Fruit fly (Drosophila melanogaster) whole organism, pupa: ENCODE results near the gene CG14634.

Experiments
- CG10348 ChIP-seq: fragments of 200-800 bp; sonication (Bioruptor generic); IDR thresholded peaks from 2 replicates; pipeline ENCODE4 v1.3.6; 2022; ENCODE audit warnings: missing biosample characterization, missing genetic modification characterization
- CG12605 ChIP-seq: fragments of 200-800 bp; sonication (Bioruptor generic); IDR thresholded peaks from 2 replicates; pipeline ENCODE4 v1.3.6; 2022; ENCODE audit warnings: missing biosample characterization, missing genetic modification characterization
- CG13204 ChIP-seq: fragments of 200-800 bp; sonication (Bioruptor generic); optimal IDR thresholded peaks from 2 replicates; lab custom pipeline; 2018; ENCODE audit warnings: missing biosample characterization, mild to moderate bottlenecking, missing genetic modification characterization, moderate library complexity
- CG14655 ChIP-seq: fragments of 200-800 bp; sonication (Bioruptor generic); optimal IDR thresholded peaks from 3 replicates; lab custom pipeline; 2017; ENCODE audit warnings: mild to moderate bottlenecking, missing biosample characterization, missing genetic modification reagents, missing genetic modification characterization
- CG15710 ChIP-seq: fragments of 200-800 bp; sonication (Bioruptor generic); optimal IDR thresholded peaks from 2 replicates; lab custom pipeline; 2018; ENCODE audit warnings: missing biosample characterization, mild to moderate bottlenecking, missing genetic modification characterization, moderate library complexity
- CG17806 ChIP-seq: fragments of 200-800 bp; sonication (Bioruptor generic); optimal IDR thresholded peaks from 2 replicates; lab custom pipeline; 2018; ENCODE audit warnings: missing biosample characterization, mild to moderate bottlenecking, missing genetic modification characterization, moderate library complexity
- CG32121 ChIP-seq: fragments of 200-800 bp; sonication (Bioruptor generic); IDR thresholded peaks from 2 replicates; pipeline ENCODE4 v1.3.6; 2022; ENCODE audit warnings: missing biosample characterization, missing genetic modification characterization
- CG34367 ChIP-seq: fragments of 200-800 bp; sonication (Bioruptor generic); optimal IDR thresholded peaks from 2 replicates; lab custom pipeline; 2018; ENCODE audit warnings: missing biosample characterization, mild to moderate bottlenecking, missing genetic modification characterization
- CG4496 ChIP-seq: fragments of 200-800 bp; sonication (Bioruptor generic); IDR thresholded peaks from 3 replicates; pipeline ENCODE4 v1.3.6; 2022; ENCODE audit warnings: missing biosample characterization, missing genetic modification characterization
- CG8159 ChIP-seq: fragments of 200-800 bp; sonication (Bioruptor generic); optimal IDR thresholded peaks from 3 replicates; lab custom pipeline; 2018; ENCODE audit warnings: missing biosample characterization, mild to moderate bottlenecking, missing genetic modification characterization, moderate library complexity
- CG8301 ChIP-seq: fragments of 200-800 bp; sonication (Bioruptor generic); optimal IDR thresholded peaks from 2 replicates; lab custom pipeline; 2018; ENCODE audit warnings: missing biosample characterization, mild to moderate bottlenecking, missing genetic modification characterization
- CG9948 ChIP-seq: fragments of 200-800 bp; sonication (Bioruptor generic); optimal IDR thresholded peaks from 2 replicates; lab custom pipeline; 2018; ENCODE audit warnings: missing biosample characterization, mild to moderate bottlenecking, missing genetic modification characterization, moderate library complexity
- D1 ChIP-seq: fragments of 200-800 bp; sonication (Bioruptor generic); optimal IDR thresholded peaks from 2 replicates; lab custom pipeline; 2018; ENCODE audit warnings: missing biosample characterization, mild to moderate bottlenecking, missing genetic modification characterization, moderate library complexity
- EcR ChIP-seq: fragments of 200-800 bp; sonication (Bioruptor generic); optimal IDR thresholded peaks from 3 replicates; lab custom pipeline; 2019; ENCODE audit warnings: missing biosample characterization, missing genetic modification characterization, mild to moderate bottlenecking, moderate library complexity, missing genetic modification reagents
- Ets98B ChIP-seq: fragments of 200-800 bp; sonication (Bioruptor generic); IDR thresholded peaks from 2 replicates; pipeline ENCODE4 v1.3.6; 2022; ENCODE audit warnings: missing biosample characterization, missing genetic modification characterization
- Pif1A ChIP-seq: fragments of 200-800 bp; sonication (Bioruptor generic); optimal IDR thresholded peaks from 3 replicates; lab custom pipeline; 2016; ENCODE audit warnings: missing biosample characterization, missing genetic modification characterization
- Pif1B ChIP-seq: fragments of 200-800 bp; sonication (Bioruptor generic); optimal IDR thresholded peaks from 3 replicates; lab custom pipeline; 2016; ENCODE audit warnings: missing biosample characterization, missing genetic modification characterization
- Snoo ChIP-seq: fragments of 200-800 bp; sonication (Bioruptor generic); optimal IDR thresholded peaks from 3 replicates; lab custom pipeline; 2017; ENCODE audit warnings: missing biosample characterization, mild to moderate bottlenecking, missing genetic modification characterization, inconsistent platforms
- fd96Ca ChIP-seq: fragments of 200-800 bp; sonication (Bioruptor generic); IDR thresholded peaks from 3 replicates; pipeline ENCODE4 v1.3.6; 2022; ENCODE audit warnings: missing biosample characterization, missing genetic modification characterization
- gl ChIP-seq: fragments of 200-800 bp; sonication (Bioruptor generic); optimal IDR thresholded peaks from 2 replicates; lab custom pipeline; 2018; ENCODE audit warnings: missing biosample characterization, mild to moderate bottlenecking, missing genetic modification characterization
- rn ChIP-seq: fragments of 200-800 bp; sonication (Bioruptor generic); IDR thresholded peaks from 2 replicates; pipeline ENCODE4 v1.3.6; 2022; ENCODE audit warnings: missing biosample characterization, missing genetic modification characterization

CG14634 gene

dm6 chrX:862308-862707 is at the start of gene CG14634:
TSS of gene CG14634 (plus strand) at chrX:862608.
- no peak for TF ChIP-seq fd96Ca (GFP tag; lab: Robert Waterston, UW)
- no peak for TF ChIP-seq CG15710
- no peak for TF ChIP-seq Snoo (tag; lab: Kevin White, UChicago)
- no peak for TF ChIP-seq CG8301 (tag; lab: Kevin White, UChicago)
- no peak for TF ChIP-seq Pif1B
- TF ChIP-seq CG12605 (GFP tag; lab: Robert Waterston, UW) = no peak
- TF ChIP-seq CG9948 = no peak
- TF ChIP-seq CG17806 (tag; lab: Kevin White, UChicago) = no peak
- no peak for TF ChIP-seq CG34367 (tag; lab: Kevin White, UChicago)
- TF ChIP-seq gl (tag; lab: Kevin White, UChicago) = no peak
- no peak for TF ChIP-seq Ets98B (GFP tag; lab: Robert Waterston, UW)
- TF ChIP-seq CG13204 (GFP tag; lab: Kevin White, UChicago) = no peak
- no peak for TF ChIP-seq CG14655
- no peak for TF ChIP-seq EcR
- no peak for TF ChIP-seq CG4496 (GFP tag; lab: Robert Waterston, UW)
- no peak for TF ChIP-seq D1
- TF ChIP-seq rn (GFP tag; lab: Robert Waterston, UW) = no peak
- TF ChIP-seq CG32121 (GFP tag; lab: Robert Waterston, UW) = no peak
- no peak for TF ChIP-seq CG10348

DNA sequence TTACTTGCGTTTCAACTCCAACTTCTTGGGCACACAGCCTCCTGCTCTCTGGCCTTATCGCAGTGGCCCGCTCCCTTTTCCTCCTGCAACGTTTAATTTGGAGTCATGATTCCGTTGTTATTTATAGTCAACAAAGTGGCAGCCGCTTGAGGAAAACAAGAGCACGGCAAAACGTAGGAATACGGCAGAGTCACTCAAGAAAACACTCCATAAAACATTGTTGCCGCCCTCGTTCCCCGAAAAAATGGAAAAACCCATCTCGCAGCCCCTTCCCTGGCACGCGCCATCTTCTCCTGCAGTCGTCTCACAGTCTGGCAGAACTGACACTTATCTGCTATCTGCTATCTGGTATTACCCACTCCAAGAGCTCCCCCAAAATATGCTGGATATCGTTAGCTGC is 37.4 kb upstream of the CG14634 start:
- TF ChIP-seq CG10348 = no peak
- TF ChIP-seq CG8301 (tag; lab: Kevin White, UChicago) = no peak
- no peak for TF ChIP-seq CG8159 (tag; lab: Kevin White, UChicago)
- TF ChIP-seq EcR = no peak
- no peak for TF ChIP-seq Pif1B
- no peak for TF ChIP-seq CG32121 (GFP tag; lab: Robert Waterston, UW)
- no peak for TF ChIP-seq CG14655
- TF ChIP-seq rn (GFP tag; lab: Robert Waterston, UW) = no peak
- TF ChIP-seq CG4496 (GFP tag; lab: Robert Waterston, UW) = no peak
- no peak for TF ChIP-seq Snoo (tag; lab: Kevin White, UChicago)
- TF ChIP-seq CG15710 = no peak
- no peak for TF ChIP-seq CG9948
- no peak for TF ChIP-seq gl (tag; lab: Kevin White, UChicago)
- no peak for TF ChIP-seq Ets98B (GFP tag; lab: Robert Waterston, UW)
- no peak for TF ChIP-seq CG34367 (tag; lab: Kevin White, UChicago)
- no peak for TF ChIP-seq Pif1A (GFP tag; lab: Kevin White, UChicago)
- TF ChIP-seq fd96Ca (GFP tag; lab: Robert Waterston, UW) = no peak
- TF ChIP-seq D1 = no peak
- no peak for TF ChIP-seq CG12605 (GFP tag; lab: Robert Waterston, UW)

dm6 chrX:835965-836690 is 26.3 kb upstream of the CG14634 start:
- no peak for TF ChIP-seq CG32121 (GFP tag; lab: Robert Waterston, UW)
- TF ChIP-seq CG4496 (GFP tag; lab: Robert Waterston, UW) = 0 out of 3 replicates have a peak, but pooled peaks have one; percentile 17
- TF ChIP-seq CG15710 = no peak
- TF ChIP-seq CG34367 (tag; lab: Kevin White, UChicago) = no peak
- no peak for TF ChIP-seq CG9948
- no peak for TF ChIP-seq Pif1A (GFP tag; lab: Kevin White, UChicago)

dm6 chrX:838012-838411 is 24.4 kb upstream of the CG14634 start:
- TF ChIP-seq CG10348 (no peak), Ets98B (GFP tag; lab: Robert Waterston, UW) (peak; percentile 44; the same call in 1 of the 2 replicates), CG9948 (no peak), CG8159 (tag; lab: Kevin White, UChicago) (no peak), D1 (no peak), CG14655 (peak; percentile 74), CG15710 (no peak), Pif1B (no peak), CG4496 (GFP tag; lab: Robert Waterston, UW) (peak; percentile 38; the same call in 1 of the 3 replicates), CG8301 (tag; lab: Kevin White, UChicago) (peak; percentile 51), CG32121 (GFP tag; lab: Robert Waterston, UW) (no peak), Pif1A (GFP tag; lab: Kevin White, UChicago) (peak; percentile 26), CG17806 (tag; lab: Kevin White, UChicago) (no peak), fd96Ca (GFP tag; lab: Robert Waterston, UW) (peak; percentile 47; the same call in 1 of the 3 replicates), gl (tag; lab: Kevin White, UChicago) (no peak), CG34367 (tag; lab: Kevin White, UChicago) (no peak), rn (GFP tag; lab: Robert Waterston, UW) (no peak), CG12605 (GFP tag; lab: Robert Waterston, UW) (no peak), Snoo (tag; lab: Kevin White, UChicago) (no peak), EcR (no peak), CG13204 (GFP tag; lab: Kevin White, UChicago) (no peak)

- TF ChIP-seq CG14655 = no peak
- TF ChIP-seq EcR = no peak
- TF ChIP-seq CG8159 (tag; lab: Kevin White, UChicago) = no peak
- TF ChIP-seq CG9948 = no peak
- TF ChIP-seq rn (GFP tag; lab: Robert Waterston, UW) = no peak
- TF ChIP-seq CG15710 = no peak
- TF ChIP-seq Ets98B (GFP tag; lab: Robert Waterston, UW) = no peak
- no peak for TF ChIP-seq fd96Ca (GFP tag; lab: Robert Waterston, UW)
- TF ChIP-seq Pif1A (GFP tag; lab: Kevin White, UChicago) = no peak
- no peak for TF ChIP-seq CG17806 (tag; lab: Kevin White, UChicago)
- no peak for TF ChIP-seq D1
Measured at dm6 chrX:841038-841437, 21.4 kb upstream of the CG14634 start.

- TF ChIP-seq CG8159 (tag; lab: Kevin White, UChicago) (peak; percentile 11), CG14655 (no peak), rn (GFP tag; lab: Robert Waterston, UW) (no peak)
Measured at dm6 chrX:841941-842340, 20.5 kb upstream of the CG14634 start.
